Worm (Caenorhabditis elegans): ENCODE results near the gene pho-10.

pho-10 gene

DNA sequence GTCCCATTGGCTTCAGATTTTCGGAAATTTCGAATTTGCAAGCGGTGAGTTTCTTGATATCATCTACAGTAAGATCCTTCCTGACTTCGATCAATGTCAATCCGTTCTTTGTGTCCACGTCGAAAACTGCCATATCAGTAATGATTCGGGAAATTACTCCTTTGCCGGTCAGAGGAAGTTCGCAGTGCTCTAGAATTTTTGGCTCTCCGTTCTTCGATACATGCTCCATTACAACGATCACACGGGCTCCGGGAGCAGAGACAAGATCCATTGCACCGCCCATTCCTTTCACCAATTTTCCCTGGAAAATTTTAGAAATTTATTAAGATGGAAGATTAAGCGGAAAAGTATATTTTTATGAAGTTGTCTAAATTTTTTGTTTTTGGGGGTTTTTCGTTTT is 14.2 kb upstream of the pho-10 start (continued):
- TF ChIP-seq daf-8 (GFP tag; IDR thresholded peaks at IDR 0.05) (no peak), pha-4 (GFP tag; IDR thresholded peaks at IDR 0.05) (no peak), pha-4 (tag; optimal IDR thresholded peaks at IDR 0.05) (no peak), Y105C5A.15 (GFP tag; IDR thresholded peaks at IDR 0.05) (no peak), nhr-41 (GFP tag; IDR thresholded peaks at IDR 0.05) (no peak), nhr-76 (tag; optimal IDR thresholded peaks at IDR 0.05) (no peak), mxl-3 (GFP tag; optimal IDR thresholded peaks at IDR 0.05) (no peak), mdt-29 (GFP tag; IDR thresholded peaks at IDR 0.05) (peak; percentile 6; the same call in 1 of the 2 replicates), tra-1 (GFP tag; IDR thresholded peaks at IDR 0.05) (no peak), saeg-2 (GFP tag; IDR thresholded peaks at IDR 0.05) (no peak), ztf-11 (tag; optimal IDR thresholded peaks at IDR 0.05) (no peak), Y48G9A.11 (GFP tag; IDR thresholded peaks at IDR 0.05) (0 out of 2 replicates have a peak, but pooled peaks have one; percentile 38), dve-1 (tag; optimal IDR thresholded peaks at IDR 0.05; ENCODE audit: insufficient read depth) (no peak), lin-29 (GFP tag; IDR thresholded peaks at IDR 0.05) (0 out of 2 replicates have a peak, but pooled peaks have one; percentile 38), lim-7 (GFP tag; IDR thresholded peaks at IDR 0.05) (0 out of 2 replicates have a peak, but pooled peaks have one; percentile 61), T26A8.4 (GFP tag; IDR thresholded peaks at IDR 0.05) (no peak; the same call in 1 of the 2 replicates), nhr-42 (GFP tag; IDR thresholded peaks at IDR 0.05) (no peak), ama-1 (optimal IDR thresholded peaks at IDR 0.05) (peak; percentile 39), ceh-44 (GFP tag; IDR thresholded peaks at IDR 0.05) (no peak), lin-15B (tag; optimal IDR thresholded peaks at IDR 0.05) (no peak), nhr-237 (tag; optimal IDR thresholded peaks at IDR 0.05) (no peak), jun-1 (tag; optimal IDR thresholded peaks at IDR 0.05) (no peak), ZK337.2 (GFP tag; IDR thresholded peaks at IDR 0.05) (0 out of 2 replicates have a peak, but pooled peaks have one; percentile 15), dmd-9 (GFP tag; IDR thresholded peaks at IDR 0.05) (no peak), Y75B8A.6 (GFP tag; IDR thresholded peaks at IDR 0.05) (no peak), snpc-4 (tag; optimal IDR thresholded peaks at IDR 0.05) (no peak), snpc-1.2 (GFP tag; IDR thresholded peaks at IDR 0.05) (peak; percentile 21; the same call in 1 of the 2 replicates), sdz-12 (GFP tag; optimal IDR thresholded peaks at IDR 0.05) (peak; percentile 65), nhr-10 (tag; optimal IDR thresholded peaks at IDR 0.05) (no peak), aha-1 (tag) (peak; percentile 12), ztf-7 (tag; optimal IDR thresholded peaks at IDR 0.05) (no peak), zfp-3 (GFP tag; conservative IDR thresholded peaks at IDR 0.05) (no peak), ceh-32 (tag; optimal IDR thresholded peaks at IDR 0.05; ENCODE audit: poor library complexity) (no peak), rbr-2 (tag; optimal IDR thresholded peaks at IDR 0.05) (no peak), spr-1 (tag; optimal IDR thresholded peaks at IDR 0.05) (no peak), dpl-1 (GFP tag; optimal IDR thresholded peaks at IDR 0.05) (no peak), php-3 (GFP tag; IDR thresholded peaks at IDR 0.05) (0 out of 2 replicates have a peak, but pooled peaks have one; percentile 32), unc-62 (GFP tag; optimal IDR thresholded peaks at IDR 0.05 in 1 of 2) (no peak), unc-62 (tag; optimal IDR thresholded peaks at IDR 0.05) (no peak), ceh-82 (tag; optimal IDR thresholded peaks at IDR 0.05) (no peak), ceh-28 (tag; optimal IDR thresholded peaks at IDR 0.05) (no peak), nhr-25 (tag; optimal IDR thresholded peaks at IDR 0.05; ENCODE audit: borderline replicate concordance, insufficient read depth) (no peak), dmd-6 (GFP tag; IDR thresholded peaks at IDR 0.05) (no peak), zip-2 (tag; optimal IDR thresholded peaks at IDR 0.05) (no peak), madf-5 (GFP tag; IDR thresholded peaks at IDR 0.05) (0 out of 4 replicates have a peak, but pooled peaks of 1 of the 2 experiments have one; percentile 36), vab-7 (GFP tag; IDR thresholded peaks at IDR 0.05) (no peak), mep-1 (tag; optimal IDR thresholded peaks at IDR 0.05) (no peak), lir-3 (tag; optimal IDR thresholded peaks at IDR 0.05) (no peak), nhr-6 (tag; optimal IDR thresholded peaks at IDR 0.05) (no peak), lin-13 (GFP tag; optimal IDR thresholded peaks at IDR 0.05) (no peak)
